Worm (Caenorhabditis elegans): ENCODE data around the gene cnd-1.

ce11 chrIII:5280228-5280627 lies 35.8 kb upstream of the cnd-1 start:
- no peak for TF ChIP-seq ceh-82 (tag; optimal IDR thresholded peaks at IDR 0.05)
- TF ChIP-seq R02D3.7 (tag; optimal IDR thresholded peaks at IDR 0.05) = no peak
- TF ChIP-seq snpc-4 (tag; optimal IDR thresholded peaks at IDR 0.05) = no peak
- TF ChIP-seq mdl-1 (tag; optimal IDR thresholded peaks at IDR 0.05) = no peak
- TF ChIP-seq aly-2 (tag; optimal IDR thresholded peaks at IDR 0.05) = no peak
